Worm (Caenorhabditis elegans): Measurements from ENCODE around the gene acaa-2.

ce11 chrIII:13388621-13389020, 43.9 kb downstream of the acaa-2 start:
- TF ChIP-seq hlh-13 (GFP tag; optimal IDR thresholded peaks at IDR 0.05) (no peak), hlh-6 (tag; optimal IDR thresholded peaks at IDR 0.05) (no peak)

All from whole organism, late embryonic.